Worm (Caenorhabditis elegans) whole organism, mixed stage, embryonic: ENCODE results near the gene mig-14.

Experiments used
- blmp-1 ChIP-seq: fragments of 150-350 bp; optimal IDR thresholded peaks from 2 replicates; lab custom pipeline; 2014; ENCODE audit warnings: missing biosample characterization, missing genetic modification characterization
- drap-1 ChIP-seq: fragments of 200-800 bp; sonication (Bioruptor generic); optimal IDR thresholded peaks from 3 replicates; lab custom pipeline; 2018; ENCODE audit warnings: mild to moderate bottlenecking, missing genetic modification characterization, missing compliant biosample characterization
- mep-1 ChIP-seq: fragments of 150-350 bp; optimal IDR thresholded peaks from 2 replicates; lab custom pipeline; 2017; ENCODE audit warnings: missing biosample characterization, missing genetic modification reagents, missing genetic modification characterization, inconsistent platforms
- mls-2 ChIP-seq: sonication (generic microtip); optimal IDR thresholded peaks from 2 replicates; lab custom pipeline; 2016; ENCODE audit warnings: mild to moderate bottlenecking, missing genetic modification characterization, moderate library complexity, missing compliant biosample characterization
- nhr-237 ChIP-seq: fragments of 150-350 bp; optimal IDR thresholded peaks from 2 replicates; lab custom pipeline; 2014; ENCODE audit warnings: missing biosample characterization, missing genetic modification characterization
- nhr-28 ChIP-seq: fragments of 150-350 bp; optimal IDR thresholded peaks from 2 replicates; lab custom pipeline; 2014; ENCODE audit warnings: missing biosample characterization, missing genetic modification characterization
- tbx-8 ChIP-seq: fragments of 200-800 bp; sonication (Bioruptor generic); optimal IDR thresholded peaks from 2 replicates; lab custom pipeline; 2018; ENCODE audit warnings: mild to moderate bottlenecking, missing genetic modification characterization, moderate library complexity, missing compliant biosample characterization
- ztf-11 ChIP-seq: fragments of 150-350 bp; optimal IDR thresholded peaks from 2 replicates; lab custom pipeline; 2014; ENCODE audit warnings: missing biosample characterization, missing genetic modification characterization

- TF ChIP-seq ztf-11 (tag; lab: Kevin White, UChicago): no peak
- no peak for TF ChIP-seq nhr-237 (tag; lab: Kevin White, UChicago)
- no peak for TF ChIP-seq nhr-28 (tag; lab: Kevin White, UChicago)
- TF ChIP-seq mls-2 (tag; lab: Kevin White, UChicago): no peak
- TF ChIP-seq blmp-1 (tag; lab: Kevin White, UChicago): no peak
- no peak for TF ChIP-seq mep-1 (tag; lab: Kevin White, UChicago)
- TF ChIP-seq tbx-8 (GFP tag; lab: Kevin White, UChicago): no peak
- no peak for TF ChIP-seq drap-1 (GFP tag; lab: Kevin White, UChicago)
Measured at ce11 chrII:13751030-13751429, 9.5 kb downstream of the mig-14 start.
